Worm (Caenorhabditis elegans) whole organism, midembryonic: ENCODE measurements around the gene fog-2.

Experiments
- T22C8.4 ChIP-seq: fragments of 200-800 bp; sonication (Bioruptor generic); IDR thresholded peaks from 2 replicates; pipeline ENCODE4 v1.3.6; 2022; ENCODE audit warnings: missing genetic modification characterization, missing compliant biosample characterization
- cog-1 ChIP-seq: sonication (generic microtip); optimal IDR thresholded peaks from 2 replicates; lab custom pipeline; 2016; ENCODE audit warnings: missing genetic modification characterization, missing compliant biosample characterization
- flt-1 ChIP-seq: fragments of 200-800 bp; sonication (Bioruptor generic); IDR thresholded peaks from 2 replicates; pipeline ENCODE4 v1.3.6; 2022; ENCODE audit warnings: missing genetic modification characterization, missing compliant biosample characterization
- klf-2 ChIP-seq: fragments of 200-800 bp; sonication (Bioruptor generic); conservative IDR thresholded peaks from 2 replicates; pipeline ENCODE4 v1.3.6; 2022; ENCODE audit warnings: missing genetic modification reagents, missing genetic modification characterization, missing compliant biosample characterization
- med-1 ChIP-seq: sonication (generic microtip); optimal IDR thresholded peaks from 2 replicates; lab custom pipeline; 2017; ENCODE audit warnings: missing genetic modification characterization, mild to moderate bottlenecking, missing compliant biosample characterization, antibody characterized with exemption, missing genetic modification reagents; ENCODE audit not compliant: insufficient read depth
- ref-1 ChIP-seq: fragments of 200-800 bp; sonication (Bioruptor generic); conservative IDR thresholded peaks from 2 replicates; pipeline ENCODE4 v1.3.6; 2022; ENCODE audit warnings: missing genetic modification reagents, missing genetic modification characterization, missing compliant biosample characterization
- tab-1 ChIP-seq: fragments of 200-800 bp; sonication (Bioruptor generic); IDR thresholded peaks from 2 replicates; pipeline ENCODE4 v1.3.6; 2022; ENCODE audit warnings: missing genetic modification characterization, missing compliant biosample characterization
- ztf-23 ChIP-seq: fragments of 200-800 bp; sonication (Bioruptor generic); IDR thresholded peaks from 2 replicates; pipeline ENCODE4 v1.3.6; 2022; ENCODE audit warnings: missing genetic modification reagents, missing genetic modification characterization, missing compliant biosample characterization
- ztf-29 ChIP-seq: fragments of 200-800 bp; sonication (Bioruptor generic); IDR thresholded peaks from 2 replicates; pipeline ENCODE4 v1.3.6; 2022; ENCODE audit warnings: missing genetic modification reagents, missing genetic modification characterization, missing compliant biosample characterization

Gene fog-2

DNA sequence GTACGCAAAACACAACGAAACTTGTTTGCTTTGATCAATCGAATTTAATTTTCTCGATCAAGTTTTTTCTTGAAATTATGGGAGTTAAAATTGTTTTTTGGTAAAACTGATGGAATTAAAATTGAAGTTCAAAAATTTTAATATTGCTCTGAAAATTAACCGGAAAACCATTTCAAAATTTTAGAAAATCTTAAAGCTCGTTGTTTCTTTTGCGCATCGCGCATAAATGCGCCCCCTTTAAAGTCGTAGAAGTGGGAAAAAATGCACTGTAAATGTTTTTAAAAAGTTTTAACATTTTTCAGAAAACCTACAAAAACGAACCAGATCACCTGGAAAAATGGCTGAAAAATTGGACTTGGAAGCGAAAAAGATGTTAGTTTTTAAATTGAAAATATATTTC is 4.0 kb downstream of the fog-2 start, which contains the start of gene fbxa-113:
fbxa-113 (plus strand) TSS at position 301 of the 400 bp plus-strand sequence.
- TF ChIP-seq ztf-23 (GFP tag; lab: Robert Waterston, UW) (no peak), cog-1 (tag; lab: Kevin White, UChicago) (no peak), tab-1 (GFP tag; lab: Robert Waterston, UW) (no peak), T22C8.4 (no peak), flt-1 (GFP tag; lab: Robert Waterston, UW) (no peak), ref-1 (GFP tag; lab: Robert Waterston, UW) (no peak), klf-2 (GFP tag; lab: Robert Waterston, UW) (no peak), ztf-29 (no peak), med-1 (GFP tag; lab: Kevin White, UChicago) (no peak)

DNA sequence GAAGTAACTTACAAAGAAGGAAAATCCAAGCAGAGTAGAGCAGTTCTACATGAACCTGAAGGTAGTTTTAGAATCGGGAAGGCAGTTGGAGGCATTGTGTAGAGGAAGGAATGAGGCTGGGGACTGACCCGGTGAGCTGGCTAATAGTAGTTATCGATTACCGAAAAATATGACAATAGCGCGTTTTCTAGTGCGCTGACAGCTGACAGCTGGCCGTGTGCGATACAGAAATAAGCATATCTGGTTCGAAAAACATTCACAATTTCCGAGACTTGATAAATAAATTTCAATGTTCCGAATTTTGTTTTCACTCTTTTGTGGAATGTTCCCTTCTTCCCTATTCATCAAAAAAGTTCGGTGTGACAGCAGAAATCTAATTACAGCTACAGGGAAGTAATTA is 7.0 kb downstream of the fog-2 start, which contains the start of the genes fbxb-59 and srbc-34:
fbxb-59 (minus strand) TSS at position 101 of the 400 bp plus-strand sequence.
srbc-34 (plus strand) TSS at position 233 of the 400 bp plus-strand sequence.
- TF ChIP-seq ztf-23 (GFP tag; lab: Robert Waterston, UW) (no peak), klf-2 (GFP tag; lab: Robert Waterston, UW) (no peak), cog-1 (tag; lab: Kevin White, UChicago) (no peak), med-1 (GFP tag; lab: Kevin White, UChicago) (no peak), ref-1 (GFP tag; lab: Robert Waterston, UW) (no peak), T22C8.4 (no peak), ztf-29 (no peak), flt-1 (GFP tag; lab: Robert Waterston, UW) (no peak), tab-1 (GFP tag; lab: Robert Waterston, UW) (no peak)

DNA sequence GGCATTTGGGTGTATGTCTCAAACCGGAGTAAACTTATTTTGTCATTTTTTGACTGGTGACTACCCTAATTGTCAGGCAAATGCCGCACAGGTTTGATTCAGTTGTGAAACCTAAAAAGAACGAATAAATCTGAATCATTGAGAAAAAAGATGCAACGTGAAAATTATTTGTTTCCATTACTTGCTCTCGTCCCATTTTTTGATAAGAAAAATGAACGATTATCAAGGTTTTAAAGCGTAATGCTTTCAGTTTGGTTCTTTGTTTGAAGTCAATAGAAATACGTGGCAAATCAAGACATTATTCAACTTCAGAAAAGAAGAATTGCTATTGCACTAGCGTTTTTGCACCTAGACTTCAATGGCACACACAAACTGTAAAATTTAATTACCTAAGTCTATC is 13.5 kb downstream of the fog-2 start, which contains the start of gene Y113G7B.12:
Y113G7B.12 (minus strand) TSS at position 101 of the 400 bp plus-strand sequence.
- no peak for TF ChIP-seq ztf-29
- TF ChIP-seq tab-1 (GFP tag; lab: Robert Waterston, UW): no peak

DNA sequence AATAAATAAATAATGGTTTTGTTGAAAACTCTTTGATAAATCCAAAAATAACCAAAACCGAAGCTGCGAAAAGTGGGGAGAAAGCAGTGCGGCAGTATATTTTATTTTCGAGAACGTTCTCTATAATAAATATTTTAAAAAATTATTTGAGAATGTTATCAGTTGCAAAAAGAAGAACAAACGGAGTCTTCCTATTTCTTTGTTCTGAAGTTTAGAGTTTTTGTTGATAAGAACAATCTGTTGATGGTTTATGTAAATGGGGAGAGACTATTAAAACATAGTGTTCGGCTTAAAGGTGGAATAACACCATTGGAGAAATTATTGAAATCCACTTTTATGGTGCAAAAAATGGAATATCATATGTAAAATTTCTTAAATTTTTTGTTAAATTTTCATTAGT is 14.0 kb downstream of the fog-2 start:
- TF ChIP-seq T22C8.4 (no peak), cog-1 (tag; lab: Kevin White, UChicago) (no peak), ztf-29 (no peak), ztf-23 (GFP tag; lab: Robert Waterston, UW) (no peak), tab-1 (GFP tag; lab: Robert Waterston, UW) (no peak), ref-1 (GFP tag; lab: Robert Waterston, UW) (no peak), flt-1 (GFP tag; lab: Robert Waterston, UW) (no peak), med-1 (GFP tag; lab: Kevin White, UChicago) (no peak), klf-2 (GFP tag; lab: Robert Waterston, UW) (no peak)

DNA sequence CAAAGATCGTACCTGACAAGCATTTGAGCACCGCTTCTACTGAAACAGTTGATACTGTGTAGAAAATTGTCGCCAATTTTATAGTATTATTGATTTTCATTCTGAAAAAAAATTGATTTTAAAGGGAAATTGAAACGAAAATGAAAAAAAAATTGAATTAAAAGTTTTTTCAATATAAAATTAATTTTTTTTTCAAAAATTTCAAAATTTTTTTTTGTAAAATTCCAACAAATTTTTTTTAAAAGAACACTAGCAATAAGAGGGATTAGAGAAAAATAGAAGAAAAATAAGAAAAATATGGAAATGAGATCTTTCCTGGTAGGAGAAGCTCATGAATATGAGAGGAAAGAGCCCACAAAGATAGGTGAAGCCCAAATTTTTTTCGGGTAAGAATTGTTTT is 16.1 kb downstream of the fog-2 start, which contains the start of gene Y113G7B.11:
Y113G7B.11 (minus strand) TSS at position 101 of the 400 bp plus-strand sequence.
- TF ChIP-seq ztf-29 (no peak), med-1 (GFP tag; lab: Kevin White, UChicago) (no peak), ref-1 (GFP tag; lab: Robert Waterston, UW) (no peak), T22C8.4 (no peak), tab-1 (GFP tag; lab: Robert Waterston, UW) (no peak), flt-1 (GFP tag; lab: Robert Waterston, UW) (no peak), cog-1 (tag; lab: Kevin White, UChicago) (no peak), ztf-23 (GFP tag; lab: Robert Waterston, UW) (no peak), klf-2 (GFP tag; lab: Robert Waterston, UW) (no peak)

DNA sequence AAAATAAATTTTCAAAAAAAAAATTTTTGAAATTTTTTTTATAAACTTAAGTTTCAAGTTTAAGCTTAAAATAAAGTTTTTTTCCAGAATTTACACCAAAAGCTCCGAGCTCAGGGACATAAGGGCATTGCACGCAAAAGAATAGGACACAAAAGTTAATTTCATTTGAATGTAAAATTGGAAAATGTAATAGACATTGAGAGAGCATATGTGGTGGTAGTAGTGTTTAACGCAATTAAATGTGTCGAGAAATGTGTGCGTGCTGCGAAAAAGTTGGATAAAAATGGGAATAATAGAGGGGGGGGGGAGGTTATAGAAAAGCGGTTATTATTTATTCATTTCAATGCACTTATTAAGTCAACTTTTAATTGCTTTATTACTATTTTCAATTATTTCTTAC is 21.6 kb downstream of the fog-2 start:
- no peak for TF ChIP-seq flt-1 (GFP tag; lab: Robert Waterston, UW)
- no peak for TF ChIP-seq cog-1 (tag; lab: Kevin White, UChicago)
- no peak for TF ChIP-seq ref-1 (GFP tag; lab: Robert Waterston, UW)
- TF ChIP-seq T22C8.4: no peak

DNA sequence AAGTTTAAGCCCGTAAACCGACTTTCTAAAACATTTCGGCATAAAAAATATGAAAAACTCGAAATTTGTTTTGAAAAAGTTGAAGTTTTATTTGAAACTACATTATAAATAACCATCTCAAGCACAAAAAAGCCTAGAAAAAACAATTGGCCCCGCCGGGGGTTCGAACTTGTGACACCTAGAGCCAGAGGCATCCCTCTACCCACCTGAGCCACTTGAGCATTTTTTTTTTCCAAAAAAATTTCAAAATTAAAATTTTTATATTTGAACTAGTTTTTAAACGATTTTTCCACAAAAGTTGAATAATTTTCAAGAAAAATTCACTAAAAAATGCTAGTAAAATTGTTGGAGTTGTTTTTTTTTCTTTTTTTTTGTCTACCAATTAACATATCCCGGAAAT is 24.7 kb downstream of the fog-2 start:
- TF ChIP-seq ztf-23 (GFP tag; lab: Robert Waterston, UW): no peak
- TF ChIP-seq klf-2 (GFP tag; lab: Robert Waterston, UW): no peak
- no peak for TF ChIP-seq cog-1 (tag; lab: Kevin White, UChicago)
- no peak for TF ChIP-seq med-1 (GFP tag; lab: Kevin White, UChicago)
- no peak for TF ChIP-seq ref-1 (GFP tag; lab: Robert Waterston, UW)
- no peak for TF ChIP-seq tab-1 (GFP tag; lab: Robert Waterston, UW)
- no peak for TF ChIP-seq flt-1 (GFP tag; lab: Robert Waterston, UW)
- TF ChIP-seq ztf-29: no peak
- TF ChIP-seq T22C8.4: no peak

DNA sequence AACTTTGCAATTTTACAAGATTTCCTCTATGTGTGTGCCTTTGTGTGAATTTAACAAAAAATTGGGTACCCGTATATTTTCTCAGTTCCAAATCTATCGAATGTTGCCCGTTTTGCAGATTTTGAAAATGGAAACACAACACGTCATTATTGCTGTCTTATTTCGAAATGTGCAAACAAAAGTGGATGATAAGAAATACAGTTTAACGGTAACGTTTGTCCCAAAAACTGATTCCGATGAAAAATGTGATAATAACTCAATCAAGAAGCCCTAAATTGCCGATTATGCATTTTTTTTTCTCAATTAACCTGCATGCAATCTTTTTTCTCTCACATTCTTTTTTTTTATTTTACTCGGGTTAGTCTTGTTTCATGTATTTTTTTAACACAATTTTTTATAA is 26.3 kb downstream of the fog-2 start:
- TF ChIP-seq ztf-23 (GFP tag; lab: Robert Waterston, UW) (no peak), ref-1 (GFP tag; lab: Robert Waterston, UW) (no peak), klf-2 (GFP tag; lab: Robert Waterston, UW) (no peak), ztf-29 (no peak)

DNA sequence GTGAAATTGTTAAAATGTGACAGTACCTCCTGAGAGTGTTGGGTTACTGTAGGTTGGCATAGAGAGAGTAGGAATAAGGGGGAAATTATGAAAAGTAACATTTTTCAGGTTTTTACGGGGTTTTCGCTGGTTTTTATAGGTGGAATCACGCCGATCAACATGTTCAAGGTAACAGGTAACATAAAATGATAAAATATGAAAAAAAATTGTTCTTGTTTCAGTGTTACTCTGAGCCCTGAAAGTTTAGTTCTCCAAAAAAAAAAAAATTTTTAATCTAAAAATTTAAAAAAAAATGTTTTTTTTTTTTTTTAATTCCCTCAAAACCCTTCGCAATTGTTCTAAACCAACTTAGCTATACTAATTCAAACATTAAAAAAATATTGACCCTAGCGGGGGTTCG is 34.7 kb downstream of the fog-2 start, which contains the start of gene Y113G7B.15:
Y113G7B.15 (minus strand) TSS at position 101 of the 400 bp plus-strand sequence.
- TF ChIP-seq cog-1 (tag; lab: Kevin White, UChicago) (no peak), med-1 (GFP tag; lab: Kevin White, UChicago) (no peak), tab-1 (GFP tag; lab: Robert Waterston, UW) (no peak), ztf-23 (GFP tag; lab: Robert Waterston, UW) (no peak), ztf-29 (no peak), flt-1 (GFP tag; lab: Robert Waterston, UW) (no peak)

DNA sequence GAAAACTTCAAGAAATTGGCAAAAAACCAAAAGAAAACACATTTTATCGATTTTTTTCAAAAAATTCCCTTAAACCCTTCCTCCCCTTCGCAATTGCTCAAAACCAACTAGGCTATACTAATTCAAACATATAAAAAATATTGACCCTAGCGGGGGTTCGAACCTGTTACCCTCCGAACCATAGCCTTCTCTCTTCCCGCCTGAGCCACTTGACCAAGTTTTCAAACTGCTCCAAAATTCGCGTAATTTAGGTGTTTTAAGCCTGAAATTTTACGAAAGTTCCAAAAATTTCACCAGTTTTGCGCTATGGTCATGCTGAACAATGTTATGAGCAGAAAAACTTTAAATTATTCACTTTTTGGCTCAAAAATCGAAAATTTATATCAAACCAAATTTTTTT is 35.4 kb downstream of the fog-2 start:
- TF ChIP-seq flt-1 (GFP tag; lab: Robert Waterston, UW): 0 out of 2 replicates have a peak, but pooled peaks have one; percentile 4
- TF ChIP-seq ref-1 (GFP tag; lab: Robert Waterston, UW): no peak
